Worm (Caenorhabditis elegans) whole organism, L4/young adult: ENCODE data around the gene F59B10.4.

Source experiments
- W03F9.2 ChIP-seq: fragments of 150-350 bp; optimal IDR thresholded peaks from 2 replicates; lab custom pipeline; 2014; ENCODE audit warnings: missing biosample characterization, missing genetic modification characterization
- dao-5 ChIP-seq: sonication (generic microtip); optimal IDR thresholded peaks from 2 replicates; lab custom pipeline; 2016; ENCODE audit warnings: missing genotype, missing genetic modification characterization, moderate library complexity, missing compliant biosample characterization
- him-1 ChIP-seq: sonication (generic microtip); optimal IDR thresholded peaks from 2 replicates; lab custom pipeline; 2016; ENCODE audit warnings: missing genotype, missing genetic modification reagents, missing genetic modification characterization, missing compliant biosample characterization

ce11 chrII:10476959-10477358 lies 42.0 kb downstream of the F59B10.4 start, which contains the start of gene ZK666.4:
- TF ChIP-seq dao-5 (no peak), W03F9.2 (tag; lab: Kevin White, UChicago) (no peak), him-1 (no peak)
